Fruit fly (Drosophila melanogaster) whole organism, embryonic: ENCODE measurements around the gene CG10137.

Source experiments
- Awh ChIP-seq: fragments of 200-800 bp; sonication (Bioruptor generic); IDR thresholded peaks from 2 replicates; pipeline ENCODE4, ENCODE4 v1.3.6; 2022; ENCODE audit warnings: missing biosample characterization, missing genetic modification characterization
- CG10979 ChIP-seq: fragments of 200-800 bp; sonication (Bioruptor generic); optimal IDR thresholded peaks from 2 replicates; lab custom pipeline; 2018; ENCODE audit warnings: missing biosample characterization, mild to moderate bottlenecking, missing genetic modification characterization, moderate library complexity
- CG11085 ChIP-seq: fragments of 200-800 bp; sonication (Bioruptor generic); IDR thresholded peaks from 2 replicates; pipeline ENCODE4 v1.3.6; 2022; ENCODE audit warnings: missing biosample characterization, missing genetic modification characterization
- CG12071 ChIP-seq: fragments of 200-800 bp; sonication (Bioruptor generic); optimal IDR thresholded peaks from 3 replicates; lab custom pipeline; 2018; ENCODE audit warnings: missing biosample characterization, mild to moderate bottlenecking, missing genetic modification characterization
- CG12236 ChIP-seq: fragments of 200-800 bp; sonication (Bioruptor generic); optimal IDR thresholded peaks from 2 replicates; lab custom pipeline; 2016; ENCODE audit warnings: missing biosample characterization, missing genetic modification characterization
- CG1233 ChIP-seq: fragments of 200-800 bp; sonication (Bioruptor generic); optimal IDR thresholded peaks from 4 replicates; lab custom pipeline; 2018; ENCODE audit warnings: missing biosample characterization, mild to moderate bottlenecking, missing genetic modification characterization
- CG13287 ChIP-seq: fragments of 200-800 bp; sonication (Bioruptor generic); IDR thresholded peaks from 2 replicates; pipeline ENCODE4 v1.3.6; 2022; ENCODE audit warnings: missing biosample characterization, missing genetic modification characterization; ENCODE audit not compliant: partially characterized antibody
- CG15011 ChIP-seq: fragments of 200-800 bp; sonication (Bioruptor generic); optimal IDR thresholded peaks from 3 replicates; lab custom pipeline; 2018; ENCODE audit warnings: missing biosample characterization, mild to moderate bottlenecking, missing genetic modification characterization
- CG17385 ChIP-seq: fragments of 200-800 bp; sonication (Bioruptor generic); optimal IDR thresholded peaks from 3 replicates; lab custom pipeline; 2018; ENCODE audit warnings: missing biosample characterization, mild to moderate bottlenecking, missing genetic modification characterization
- CG17912 ChIP-seq: fragments of 200-800 bp; sonication (Bioruptor generic); optimal IDR thresholded peaks from 2 replicates; lab custom pipeline; 2018; ENCODE audit warnings: missing biosample characterization, mild to moderate bottlenecking, missing genetic modification characterization
- CG31224 ChIP-seq: fragments of 200-800 bp; sonication (Bioruptor generic); IDR thresholded peaks from 2 replicates; pipeline ENCODE4 v1.3.6; 2022; ENCODE audit warnings: missing biosample characterization, missing genetic modification characterization
- CG32772 ChIP-seq: fragments of 200-800 bp; sonication (Bioruptor generic); IDR thresholded peaks from 2 replicates; pipeline ENCODE4 v1.3.6; 2022; ENCODE audit warnings: missing biosample characterization, missing genetic modification characterization
- CG7357 ChIP-seq: fragments of 200-800 bp; sonication (Bioruptor generic); IDR thresholded peaks from 3 replicates; pipeline ENCODE4 v1.3.6; 2022; ENCODE audit warnings: missing biosample characterization, missing genetic modification characterization
- CG7928 ChIP-seq: fragments of 200-800 bp; sonication (Bioruptor generic); optimal IDR thresholded peaks from 2 replicates; lab custom pipeline; 2017; ENCODE audit warnings: missing biosample characterization, mild to moderate bottlenecking, missing genetic modification characterization
- CG8290 ChIP-seq, 3 experiments: fragments of 200-800 bp; sonication (Bioruptor generic); optimal IDR thresholded peaks; 2 replicates each; lab custom pipeline; 2016 to 2019; ENCODE audit warnings: missing biosample characterization in 3 of 3, missing genetic modification characterization in 3 of 3, mild to moderate bottlenecking in 2 of 3, moderate library complexity in 1 of 3
- CG9215 ChIP-seq: fragments of 200-800 bp; sonication (Bioruptor generic); IDR thresholded peaks from 2 replicates; pipeline ENCODE4 v1.3.6; 2022; ENCODE audit warnings: missing biosample characterization, missing genetic modification characterization
- CG9437 ChIP-seq: fragments of 200-800 bp; sonication (Bioruptor generic); optimal IDR thresholded peaks from 2 replicates; lab custom pipeline; 2018; ENCODE audit warnings: missing biosample characterization, mild to moderate bottlenecking, missing genetic modification characterization
- Chrac-16 ChIP-seq: fragments of 200-800 bp; sonication (Bioruptor generic); optimal IDR thresholded peaks from 3 replicates; lab custom pipeline; 2016; ENCODE audit warnings: missing biosample characterization, missing genetic modification characterization
- Eip74EF ChIP-seq, 2 experiments: fragments of 200-800 bp in 1 of 2; fragments of >200 bp in 1 of 2; sonication (Bioruptor generic) in 1 of 2; optimal IDR thresholded peaks; 2 replicates each; lab custom pipeline; 2017 to 2019; ENCODE audit warnings: missing biosample characterization in 2 of 2, missing genetic modification characterization in 2 of 2, mild to moderate bottlenecking in 1 of 2, moderate library complexity in 1 of 2
- Ets65A ChIP-seq: fragments of 200-800 bp; sonication (Bioruptor generic); peaks from one replicate; lab custom pipeline; 2016; ENCODE audit warnings: missing biosample characterization, missing genetic modification characterization
- Fer2 ChIP-seq: fragments of 200-800 bp; sonication (Bioruptor generic); optimal IDR thresholded peaks from 2 replicates; lab custom pipeline; 2018; ENCODE audit warnings: missing biosample characterization, mild to moderate bottlenecking, missing genetic modification characterization, moderate library complexity
- Gug ChIP-seq: fragments of 200-800 bp; sonication (Bioruptor generic); IDR thresholded peaks from 4 replicates; pipeline ENCODE4 v1.3.6; 2022; ENCODE audit warnings: missing biosample characterization, missing genetic modification characterization
- HHEX ChIP-seq: fragments of 200-800 bp; sonication (Bioruptor generic); optimal IDR thresholded peaks from 3 replicates; lab custom pipeline; 2017; ENCODE audit warnings: missing biosample characterization, mild to moderate bottlenecking, missing genetic modification characterization, missing genetic modification reagents
- Hr51 ChIP-seq, 2 experiments: fragments of 200-800 bp; sonication (Bioruptor generic); optimal IDR thresholded peaks; 2 replicates in 1 of 2; 3 replicates in 1 of 2; lab custom pipeline; 2016 to 2018; ENCODE audit warnings: missing biosample characterization in 2 of 2, missing genetic modification characterization in 2 of 2, mild to moderate bottlenecking in 1 of 2, moderate library complexity in 1 of 2
- Lpt ChIP-seq: fragments of >200 bp; optimal IDR thresholded peaks from 2 replicates; lab custom pipeline; 2018; ENCODE audit warnings: missing biosample characterization, missing genetic modification characterization
- Pdp1 ChIP-seq, 2 experiments: fragments of 200-800 bp; sonication (Bioruptor generic); optimal IDR thresholded peaks; 3 replicates each; lab custom pipeline; 2016; ENCODE audit warnings: missing biosample characterization in 2 of 2, missing genetic modification characterization in 2 of 2, mild to moderate bottlenecking in 1 of 2, moderate library complexity in 1 of 2
- Stat92E ChIP-seq, 3 experiments: fragments of >200 bp in 2 of 3; fragments of 200-800 bp in 1 of 3; sonication (Bioruptor generic) in 1 of 3; optimal IDR thresholded peaks; 2 replicates each; lab custom pipeline; 2017 to 2019; ENCODE audit warnings: missing biosample characterization in 3 of 3, missing genetic modification characterization in 3 of 3, mild to moderate bottlenecking in 1 of 3, moderate library complexity in 1 of 3
- ab ChIP-seq: fragments of 200-800 bp; sonication (Bioruptor generic); optimal IDR thresholded peaks from 2 replicates; lab custom pipeline; 2016; ENCODE audit warnings: missing biosample characterization, missing genetic modification characterization
- cas ChIP-seq: fragments of 200-800 bp; sonication (Bioruptor generic); IDR thresholded peaks from 2 replicates; pipeline ENCODE4 v1.3.6; 2022; ENCODE audit warnings: missing biosample characterization, missing genetic modification characterization
- chm ChIP-seq: fragments of 200-800 bp; sonication (Bioruptor generic); IDR thresholded peaks from 2 replicates; pipeline ENCODE4 v1.3.6; 2022; ENCODE audit warnings: missing biosample characterization, missing genetic modification characterization
- crc ChIP-seq: fragments of 200-800 bp; sonication (Bioruptor generic); optimal IDR thresholded peaks from 2 replicates; lab custom pipeline; 2016; ENCODE audit warnings: missing biosample characterization, missing genetic modification characterization
- da ChIP-seq: fragments of 200-800 bp; sonication (Bioruptor generic); optimal IDR thresholded peaks from 2 replicates; lab custom pipeline; 2016; ENCODE audit warnings: missing biosample characterization, missing genetic modification characterization
- disco-r ChIP-seq: fragments of 200-800 bp; sonication (Bioruptor generic); optimal IDR thresholded peaks from 2 replicates; lab custom pipeline; 2016; ENCODE audit warnings: missing biosample characterization, missing genetic modification characterization
- eve ChIP-seq, 2 experiments: fragments of >200 bp; optimal IDR thresholded peaks; 2 replicates each; lab custom pipeline; 2017; ENCODE audit warnings: missing biosample characterization in 2 of 2, missing genetic modification characterization in 2 of 2
- grau ChIP-seq: fragments of 200-800 bp; optimal IDR thresholded peaks from 3 replicates; lab custom pipeline; 2019; ENCODE audit warnings: missing biosample characterization, mild to moderate bottlenecking, missing genetic modification characterization, moderate library complexity
- grn ChIP-seq: fragments of 200-800 bp; sonication (Bioruptor generic); optimal IDR thresholded peaks from 3 replicates; lab custom pipeline; 2017; ENCODE audit warnings: missing biosample characterization, missing genetic modification characterization
- ken ChIP-seq: fragments of 200-800 bp; sonication (Bioruptor generic); IDR thresholded peaks from 3 replicates; pipeline ENCODE4 v1.3.6; 2022; ENCODE audit warnings: missing biosample characterization, missing genetic modification characterization
- maf-S ChIP-seq: fragments of 200-800 bp; sonication (Bioruptor generic); optimal IDR thresholded peaks from 2 replicates; lab custom pipeline; 2016; ENCODE audit warnings: missing biosample characterization, missing genetic modification characterization
- nerfin-1 ChIP-seq: fragments of 200-800 bp; sonication (Bioruptor generic); optimal IDR thresholded peaks from 3 replicates; lab custom pipeline; 2019; ENCODE audit warnings: missing biosample characterization, mild to moderate bottlenecking, missing genetic modification characterization, moderate library complexity
- pho ChIP-seq: fragments of 200-800 bp; sonication (Bioruptor generic); optimal IDR thresholded peaks from 2 replicates; lab custom pipeline; 2016; ENCODE audit warnings: missing biosample characterization, missing genetic modification characterization
- pros ChIP-seq: fragments of 200-800 bp; sonication (Bioruptor generic); optimal IDR thresholded peaks from 3 replicates; lab custom pipeline; 2019; ENCODE audit warnings: missing biosample characterization, mild to moderate bottlenecking, missing genetic modification characterization, moderate library complexity
- ro ChIP-seq: fragments of 200-800 bp; sonication (Bioruptor generic); IDR thresholded peaks from 2 replicates; pipeline ENCODE4 v1.3.6; 2022; ENCODE audit warnings: missing biosample characterization, missing genetic modification characterization
- scrt ChIP-seq: fragments of 200-800 bp; sonication (Bioruptor generic); optimal IDR thresholded peaks from 2 replicates; lab custom pipeline; 2018; ENCODE audit warnings: missing biosample characterization, mild to moderate bottlenecking, missing genetic modification characterization, moderate library complexity
- ssp ChIP-seq: fragments of 200-800 bp; sonication (Bioruptor generic); IDR thresholded peaks from 2 replicates; pipeline ENCODE4 v1.3.6; 2022; ENCODE audit warnings: missing biosample characterization, missing genetic modification characterization
- sug ChIP-seq: fragments of 200-800 bp; optimal IDR thresholded peaks from 2 replicates; lab custom pipeline; 2019; ENCODE audit warnings: missing biosample characterization, mild to moderate bottlenecking, missing genetic modification characterization, moderate library complexity
- tin ChIP-seq: fragments of 200-800 bp; sonication (Bioruptor generic); optimal IDR thresholded peaks from 3 replicates; lab custom pipeline; 2016; ENCODE audit warnings: missing biosample characterization, missing genetic modification characterization
- unpg ChIP-seq: fragments of 200-800 bp; sonication (Bioruptor generic); optimal IDR thresholded peaks from 3 replicates; lab custom pipeline; 2018; ENCODE audit warnings: missing biosample characterization, mild to moderate bottlenecking, missing genetic modification characterization, moderate library complexity
- wek ChIP-seq: fragments of 200-800 bp; sonication (Bioruptor generic); optimal IDR thresholded peaks from 3 replicates; lab custom pipeline; 2018; ENCODE audit warnings: missing biosample characterization, mild to moderate bottlenecking, missing genetic modification characterization, moderate library complexity
- zen2 ChIP-seq: fragments of 200-800 bp; sonication (Bioruptor generic); IDR thresholded peaks from 3 replicates; pipeline ENCODE4 v1.3.6; 2022; ENCODE audit warnings: missing biosample characterization, missing genetic modification characterization; ENCODE audit not compliant: partially characterized antibody

CG10137 gene

DNA sequence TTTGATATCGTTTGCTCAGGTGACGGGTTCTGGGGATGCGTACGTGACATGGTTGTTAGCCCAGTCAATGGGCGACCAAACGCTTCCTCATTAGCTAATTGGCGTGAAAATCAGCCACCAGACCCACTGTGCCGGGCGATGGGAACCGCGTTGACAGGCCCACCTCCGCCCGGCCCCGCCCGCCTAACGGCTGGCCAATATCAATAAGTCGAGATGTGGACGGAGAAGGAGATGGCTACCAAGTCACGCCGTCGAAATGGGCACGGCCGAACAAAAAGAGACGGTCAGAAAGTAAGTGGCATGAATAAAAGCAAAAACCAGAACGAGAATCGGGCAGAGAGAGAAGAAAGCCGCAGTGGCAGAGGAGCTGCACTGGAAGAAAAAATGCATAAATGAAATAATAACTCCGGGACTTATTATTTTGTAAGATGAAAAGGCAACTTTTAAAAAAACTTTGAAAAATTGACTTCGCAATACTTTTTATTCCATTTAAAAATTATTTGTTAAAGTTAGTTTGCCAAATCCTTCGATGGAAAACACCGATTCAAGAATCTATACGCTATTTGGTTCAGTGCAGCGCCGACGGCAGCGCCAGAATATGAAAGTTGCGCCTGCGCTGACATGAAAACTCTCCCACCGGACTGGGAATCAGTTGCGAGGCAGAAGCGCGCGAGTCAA is 11.4 kb downstream of the CG10137 start, which contains the start of gene CG13082 (continued):
- TF ChIP-seq HHEX (no peak), Lpt (GFP tag; lab: Kevin White, UChicago) (no peak), Chrac-16 (GFP tag; lab: Kevin White, UChicago) (peak; percentile 28), CG11085 (no peak), wek (no peak), Pdp1 (GFP tag; optimal IDR thresholded peaks at IDR 0.05; lab: Kevin White, UChicago) (peak; percentile 13 to 23), Gug (no peak), ro (GFP tag; lab: Robert Waterston, UW) (no peak), eve (GFP tag; optimal IDR thresholded peaks at IDR 0.05; lab: Kevin White, UChicago) (no peak), CG1233 (GFP tag; lab: Kevin White, UChicago) (peak; percentile 25), chm (GFP tag; lab: Robert Waterston, UW) (no peak), pros (GFP tag; lab: Kevin White, UChicago) (no peak), Ets65A (GFP tag; lab: Kevin White, UChicago) (peak; percentile 2), scrt (no peak), grn (GFP tag; lab: Kevin White, UChicago) (no peak), CG9437 (GFP tag; lab: Kevin White, UChicago) (peak; percentile 16), nerfin-1 (tag; lab: Kevin White, UChicago) (peak; percentile 48), CG10979 (tag; lab: Kevin White, UChicago) (peak; percentile 85), ssp (GFP tag; lab: Robert Waterston, UW) (0 out of 2 replicates have a peak, but pooled peaks have one; percentile 26), CG12236 (GFP tag; lab: Kevin White, UChicago) (no peak), maf-S (GFP tag; lab: Kevin White, UChicago) (no peak), CG17385 (GFP tag; lab: Kevin White, UChicago) (peak; percentile 45), CG8290 (GFP tag; optimal IDR thresholded peaks at IDR 0.05; lab: Kevin White, UChicago) (peak; percentile 26), CG8290 (tag; optimal IDR thresholded peaks at IDR 0.05; lab: Kevin White, UChicago) (no peak), da (no peak), CG12071 (GFP tag; lab: Kevin White, UChicago) (no peak), cas (GFP tag; lab: Robert Waterston, UW) (no peak), CG7928 (no peak), CG13287 (GFP tag; lab: Robert Waterston, UW) (no peak), disco-r (GFP tag; lab: Kevin White, UChicago) (no peak), unpg (GFP tag; lab: Kevin White, UChicago) (peak; percentile 63), pho (GFP tag; lab: Kevin White, UChicago) (peak; percentile 28), tin (peak; percentile 52), Awh (GFP tag; lab: Robert Waterston, UW) (peak; percentile 27; the same call in 1 of the 2 replicates), Fer2 (no peak), ken (no peak), CG32772 (no peak), sug (tag; lab: Kevin White, UChicago) (no peak), Stat92E (GFP tag; optimal IDR thresholded peaks at IDR 0.05; lab: Kevin White, UChicago) (peak in 1 of 3 experiments; percentile 65), Eip74EF (GFP tag; optimal IDR thresholded peaks at IDR 0.05; lab: Kevin White, UChicago) (no peak), CG15011 (no peak), grau (peak; percentile 57), ab (GFP tag; lab: Kevin White, UChicago) (no peak), CG31224 (GFP tag; lab: Robert Waterston, UW) (no peak), CG9215 (GFP tag; lab: Robert Waterston, UW) (no peak), zen2 (no peak), CG17912 (GFP tag; lab: Kevin White, UChicago) (no peak), crc (GFP tag; lab: Kevin White, UChicago) (no peak), Hr51 (GFP tag; optimal IDR thresholded peaks at IDR 0.05; lab: Kevin White, UChicago) (peak in 1 of 2 experiments; percentile 2), CG7357 (no peak)
